Fruit fly (Drosophila melanogaster) whole organism: Measurements from ENCODE around the gene Ns1.

Experiments
- CG8478 ChIP-seq: fragments of >200 bp; optimal IDR thresholded peaks from 2 replicates; lab custom pipeline; 2018; ENCODE audit warnings: inconsistent platforms
- EcR ChIP-seq, 2 experiments: fragments of >200 bp; optimal IDR thresholded peaks; 2 replicates each; lab custom pipeline; 2017; ENCODE audit warnings: missing biosample characterization in 2 of 2, missing genetic modification characterization in 2 of 2, missing genetic modification reagents in 2 of 2
- psq ChIP-seq: fragments of >200 bp; optimal IDR thresholded peaks from 2 replicates; lab custom pipeline; 2017

- TF ChIP-seq psq, result no peak
- TF ChIP-seq CG8478 (lab: Kevin White, UChicago), result no peak
- TF ChIP-seq EcR (GFP tag; optimal IDR thresholded peaks at IDR 0.05; lab: Kevin White, UChicago), result no peak
Measured at dm6 chr3R:17063763-17064162, 8.7 kb downstream of the Ns1 start.
